Fruit fly (Drosophila melanogaster) whole organism, embryonic: ENCODE results near the gene Jhbp16.

Experiments
- BEAF-32 ChIP-seq: fragments of 200-800 bp; sonication (Bioruptor generic); optimal IDR thresholded peaks from 3 replicates; lab custom pipeline; 2017; ENCODE audit warnings: missing biosample characterization, missing genetic modification characterization, mild to moderate bottlenecking, moderate library complexity, missing genetic modification reagents
- Bgb ChIP-seq: fragments of 200-800 bp; sonication (Bioruptor generic); IDR thresholded peaks from 2 replicates; pipeline ENCODE4 v1.3.6; 2022; ENCODE audit warnings: missing biosample characterization, missing genetic modification characterization; ENCODE audit not compliant: partially characterized antibody
- CG10321 ChIP-seq: fragments of 200-800 bp; sonication (Bioruptor generic); IDR thresholded peaks from 2 replicates; pipeline ENCODE4 v1.3.6; 2022; ENCODE audit warnings: missing biosample characterization, missing genetic modification characterization
- CG12769 ChIP-seq: fragments of 200-800 bp; sonication (Bioruptor generic); optimal IDR thresholded peaks from 2 replicates; lab custom pipeline; 2019; ENCODE audit warnings: missing biosample characterization, mild to moderate bottlenecking, missing genetic modification characterization, moderate library complexity
- CG13424 ChIP-seq: fragments of 200-800 bp; sonication (Bioruptor generic); optimal IDR thresholded peaks from 2 replicates; lab custom pipeline; 2019; ENCODE audit warnings: missing biosample characterization, mild to moderate bottlenecking, missing genetic modification characterization, moderate library complexity
- CG14050 ChIP-seq: fragments of 200-800 bp; sonication (Bioruptor generic); IDR thresholded peaks from 3 replicates; pipeline ENCODE4 v1.3.6; 2022; ENCODE audit warnings: missing biosample characterization, missing genetic modification characterization
- CG14860 ChIP-seq: fragments of 200-800 bp; sonication (Bioruptor generic); IDR thresholded peaks from 3 replicates; pipeline ENCODE4 v1.3.6; 2022; ENCODE audit warnings: missing biosample characterization, missing genetic modification characterization; ENCODE audit not compliant: partially characterized antibody
- CG1647 ChIP-seq: fragments of 200-800 bp; sonication (Bioruptor generic); optimal IDR thresholded peaks from 3 replicates; lab custom pipeline; 2016; ENCODE audit warnings: missing biosample characterization, missing genetic modification characterization
- CG18476 ChIP-seq: fragments of 200-800 bp; sonication (Bioruptor generic); optimal IDR thresholded peaks from 2 replicates; lab custom pipeline; 2016; ENCODE audit warnings: missing biosample characterization, mild to moderate bottlenecking, missing genetic modification characterization
- CG18599 ChIP-seq: fragments of 200-800 bp; sonication (Bioruptor generic); optimal IDR thresholded peaks from 3 replicates; lab custom pipeline; 2017; ENCODE audit warnings: missing biosample characterization, missing genetic modification characterization, mild to moderate bottlenecking, moderate library complexity, missing genetic modification reagents
- CG31224 ChIP-seq: fragments of 200-800 bp; sonication (Bioruptor generic); IDR thresholded peaks from 2 replicates; pipeline ENCODE4 v1.3.6; 2022; ENCODE audit warnings: missing biosample characterization, missing genetic modification characterization
- CG6654 ChIP-seq: fragments of 200-800 bp; sonication (Bioruptor generic); optimal IDR thresholded peaks from 2 replicates; lab custom pipeline; 2017; ENCODE audit warnings: missing biosample characterization, mild to moderate bottlenecking, missing genetic modification characterization
- CG6791 ChIP-seq: fragments of 200-800 bp; sonication (Bioruptor generic); IDR thresholded peaks from 3 replicates; pipeline ENCODE4 v1.3.6; 2022; ENCODE audit warnings: missing biosample characterization, missing genetic modification characterization; ENCODE audit not compliant: partially characterized antibody
- CG7963 ChIP-seq: fragments of 200-800 bp; sonication (Bioruptor generic); IDR thresholded peaks from 3 replicates; pipeline ENCODE4 v1.3.6; 2022; ENCODE audit warnings: missing biosample characterization, missing genetic modification characterization; ENCODE audit not compliant: partially characterized antibody
- CG8089 ChIP-seq: fragments of 200-800 bp; sonication (Bioruptor generic); optimal IDR thresholded peaks from 3 replicates; lab custom pipeline; 2016; ENCODE audit warnings: missing biosample characterization, missing genetic modification characterization
- D19B ChIP-seq: fragments of 200-800 bp; sonication (Bioruptor generic); optimal IDR thresholded peaks from 2 replicates; lab custom pipeline; 2017; ENCODE audit warnings: missing biosample characterization, mild to moderate bottlenecking, missing genetic modification characterization
- Dp ChIP-seq: fragments of 200-800 bp; sonication (Bioruptor generic); optimal IDR thresholded peaks from 2 replicates; lab custom pipeline; 2018; ENCODE audit warnings: missing biosample characterization, mild to moderate bottlenecking, missing genetic modification characterization, moderate library complexity
- E2f2 ChIP-seq: fragments of 200-800 bp; sonication (Bioruptor generic); IDR thresholded peaks from 2 replicates; pipeline ENCODE4 v1.3.6; 2022; ENCODE audit warnings: missing biosample characterization, missing genetic modification characterization
- Fer1 ChIP-seq: fragments of 200-800 bp; sonication (Bioruptor generic); optimal IDR thresholded peaks from 2 replicates; lab custom pipeline; 2017; ENCODE audit warnings: missing biosample characterization, mild to moderate bottlenecking, missing genetic modification characterization
- HLH4C ChIP-seq: fragments of 200-800 bp; sonication (Bioruptor generic); IDR thresholded peaks from 3 replicates; pipeline ENCODE4 v1.3.6; 2022; ENCODE audit warnings: missing biosample characterization, missing genetic modification characterization; ENCODE audit not compliant: partially characterized antibody
- Hand ChIP-seq: fragments of 200-800 bp; sonication (Bioruptor generic); optimal IDR thresholded peaks from 2 replicates; lab custom pipeline; 2017; ENCODE audit warnings: mild to moderate bottlenecking, missing biosample characterization, missing genetic modification reagents, missing genetic modification characterization
- Hr39 ChIP-seq: fragments of >200 bp; optimal IDR thresholded peaks from 2 replicates; lab custom pipeline; 2017
- Hr51 ChIP-seq, 2 experiments: fragments of 200-800 bp; sonication (Bioruptor generic); optimal IDR thresholded peaks; 2 replicates in 1 of 2; 3 replicates in 1 of 2; lab custom pipeline; 2016 to 2018; ENCODE audit warnings: missing biosample characterization in 2 of 2, missing genetic modification characterization in 2 of 2, mild to moderate bottlenecking in 1 of 2, moderate library complexity in 1 of 2
- Max ChIP-seq: fragments of 200-800 bp; sonication (Bioruptor generic); optimal IDR thresholded peaks from 2 replicates; lab custom pipeline; 2016; ENCODE audit warnings: missing biosample characterization, mild to moderate bottlenecking, missing genetic modification characterization
- Med ChIP-seq: fragments of 200-800 bp; sonication (Bioruptor generic); peaks from one replicate; lab custom pipeline; 2016; ENCODE audit warnings: missing biosample characterization, missing genetic modification characterization, mild to moderate bottlenecking, inconsistent platforms, moderate library complexity
- NK7.1 ChIP-seq: fragments of 200-800 bp; sonication (Bioruptor generic); optimal IDR thresholded peaks from 3 replicates; lab custom pipeline; 2016; ENCODE audit warnings: missing biosample characterization, missing genetic modification characterization
- Nf-YA ChIP-seq: fragments of 200-800 bp; sonication (Bioruptor generic); IDR thresholded peaks from 2 replicates; pipeline ENCODE4 v1.3.6; 2022; ENCODE audit warnings: missing biosample characterization, missing genetic modification characterization
- Sox102F ChIP-seq: fragments of 200-800 bp; sonication (Bioruptor generic); optimal IDR thresholded peaks from 2 replicates; lab custom pipeline; 2018; ENCODE audit warnings: missing biosample characterization, mild to moderate bottlenecking, missing genetic modification characterization, moderate library complexity
- abd-A ChIP-seq: fragments of 200-800 bp; sonication (Bioruptor generic); optimal IDR thresholded peaks from 3 replicates; lab custom pipeline; 2019; ENCODE audit warnings: missing biosample characterization, mild to moderate bottlenecking, missing genetic modification characterization, moderate library complexity
- ap ChIP-seq: fragments of 200-800 bp; sonication (Bioruptor generic); IDR thresholded peaks from 2 replicates; pipeline ENCODE4 v1.3.6; 2022; ENCODE audit warnings: missing biosample characterization, missing genetic modification characterization
- ato ChIP-seq: fragments of 200-800 bp; sonication (Bioruptor generic); IDR thresholded peaks from 2 replicates; pipeline ENCODE4 v1.3.6; 2022; ENCODE audit warnings: missing biosample characterization, missing genetic modification characterization; ENCODE audit not compliant: partially characterized antibody
- bbx ChIP-seq: fragments of 200-800 bp; sonication (Bioruptor generic); IDR thresholded peaks from 2 replicates; pipeline ENCODE4 v1.3.6; 2022; ENCODE audit warnings: missing biosample characterization, missing genetic modification characterization; ENCODE audit not compliant: partially characterized antibody
- chm ChIP-seq: fragments of 200-800 bp; sonication (Bioruptor generic); IDR thresholded peaks from 2 replicates; pipeline ENCODE4 v1.3.6; 2022; ENCODE audit warnings: missing biosample characterization, missing genetic modification characterization
- crol ChIP-seq: fragments of 200-800 bp; sonication (Bioruptor generic); IDR thresholded peaks from 2 replicates; pipeline ENCODE4 v1.3.6; 2022; ENCODE audit warnings: missing biosample characterization, missing genetic modification characterization
- esg ChIP-seq: fragments of 200-800 bp; sonication (Bioruptor generic); conservative IDR thresholded peaks from 2 replicates; pipeline ENCODE4 v1.3.6; 2022; ENCODE audit warnings: missing biosample characterization, missing genetic modification characterization
- eve ChIP-seq, 2 experiments: fragments of >200 bp; optimal IDR thresholded peaks; 2 replicates each; lab custom pipeline; 2017; ENCODE audit warnings: missing biosample characterization in 2 of 2, missing genetic modification characterization in 2 of 2
- gce ChIP-seq: fragments of 200-800 bp; sonication (Bioruptor generic); IDR thresholded peaks from 3 replicates; pipeline ENCODE4 v1.3.6; 2022; ENCODE audit warnings: missing biosample characterization, missing genetic modification characterization
- hb ChIP-seq: fragments of 200-800 bp; sonication (Bioruptor generic); IDR thresholded peaks from 3 replicates; pipeline ENCODE4 v1.3.6; 2022; ENCODE audit warnings: missing biosample characterization, missing genetic modification characterization; ENCODE audit not compliant: partially characterized antibody
- hbn ChIP-seq: fragments of 200-800 bp; sonication (Bioruptor generic); IDR thresholded peaks from 2 replicates; pipeline ENCODE4 v1.3.6; 2022; ENCODE audit warnings: missing biosample characterization, missing genetic modification characterization; ENCODE audit not compliant: partially characterized antibody
- klu ChIP-seq: fragments of 200-800 bp; sonication (Bioruptor generic); IDR thresholded peaks from 2 replicates; pipeline ENCODE4 v1.3.6; 2022; ENCODE audit warnings: missing biosample characterization, missing genetic modification characterization
- prd ChIP-seq, 3 experiments: fragments of >200 bp in 2 of 3; fragments of 200-800 bp in 1 of 3; sonication (Bioruptor generic) in 1 of 3; optimal IDR thresholded peaks in 2 of 3; IDR thresholded peaks in 1 of 3; 2 replicates in 2 of 3; 3 replicates in 1 of 3; pipeline versions ENCODE4 v1.3.6 to Lab custom; 2017 to 2022; ENCODE audit warnings: missing biosample characterization in 1 of 3, missing genetic modification characterization in 1 of 3
- row ChIP-seq: fragments of 200-800 bp; sonication (Bioruptor generic); IDR thresholded peaks from 3 replicates; pipeline ENCODE4 v1.3.6; 2022; ENCODE audit warnings: missing biosample characterization, missing genetic modification characterization
- sens ChIP-seq: fragments of 200-800 bp; sonication (Bioruptor generic); peaks from one replicate; lab custom pipeline; 2016; ENCODE audit warnings: missing biosample characterization, missing genetic modification characterization
- sisA ChIP-seq: fragments of 200-800 bp; sonication (Bioruptor generic); IDR thresholded peaks from 2 replicates; pipeline ENCODE4 v1.3.6; 2022; ENCODE audit warnings: missing biosample characterization, missing genetic modification characterization
- stwl ChIP-seq: fragments of 200-800 bp; sonication (Bioruptor generic); optimal IDR thresholded peaks from 3 replicates; lab custom pipeline; 2018; ENCODE audit warnings: missing biosample characterization, mild to moderate bottlenecking, missing genetic modification characterization, moderate library complexity
- vnd ChIP-seq: fragments of 200-800 bp; sonication (Bioruptor generic); IDR thresholded peaks from 3 replicates; pipeline ENCODE4 v1.3.6; 2022; ENCODE audit warnings: missing biosample characterization, missing genetic modification characterization; ENCODE audit not compliant: partially characterized antibody
- zf30C ChIP-seq: fragments of 200-800 bp; sonication (Bioruptor generic); optimal IDR thresholded peaks from 3 replicates; lab custom pipeline; 2018; ENCODE audit warnings: missing biosample characterization, mild to moderate bottlenecking, missing genetic modification characterization

Gene Jhbp16

dm6 chr3R:21658752-21659468, 5.3 kb upstream of the Jhbp16 start:
- no peak for TF ChIP-seq sisA
- no peak for TF ChIP-seq Nf-YA
- no peak for TF ChIP-seq CG13424
- peak; percentile 50; the same call in 2 of the 3 replicates for TF ChIP-seq row
- TF ChIP-seq hbn = no peak
- no peak for TF ChIP-seq CG6654 (GFP tag; lab: Kevin White, UChicago)
- no peak for TF ChIP-seq klu (GFP tag; lab: Robert Waterston, UW)
- TF ChIP-seq ato (GFP tag; lab: Robert Waterston, UW) = peak; percentile 70
- TF ChIP-seq CG1647 (GFP tag; lab: Kevin White, UChicago) = no peak
- no peak for TF ChIP-seq BEAF-32 (GFP tag; lab: Kevin White, UChicago)
- TF ChIP-seq Dp (GFP tag; lab: Kevin White, UChicago) = no peak
- TF ChIP-seq hb (GFP tag; lab: Robert Waterston, UW) = peak; percentile 46; the same call in 1 of the 3 replicates
- no peak for TF ChIP-seq NK7.1 (GFP tag; lab: Kevin White, UChicago)
- TF ChIP-seq sens (GFP tag; lab: Kevin White, UChicago) = peak; percentile 19
- no peak for TF ChIP-seq chm (GFP tag; lab: Robert Waterston, UW)
- no peak for TF ChIP-seq Max (GFP tag; lab: Kevin White, UChicago)
- TF ChIP-seq CG14050 (GFP tag; lab: Robert Waterston, UW) = peak; percentile 14; the same call in 1 of the 3 replicates
- TF ChIP-seq ap (GFP tag; lab: Robert Waterston, UW) = 0 out of 2 replicates have a peak, but pooled peaks have one; percentile 22
- no peak for TF ChIP-seq Hr39 (lab: Kevin White, UChicago)
- peak; percentile 73 for TF ChIP-seq HLH4C
- TF ChIP-seq Hand = no peak
- TF ChIP-seq eve (GFP tag; optimal IDR thresholded peaks at IDR 0.05; lab: Kevin White, UChicago) = peak in 1 of 2 experiments; percentile 76
- TF ChIP-seq Fer1 (GFP tag; lab: Kevin White, UChicago) = no peak
- TF ChIP-seq abd-A = no peak
- TF ChIP-seq CG18476 (GFP tag; lab: Kevin White, UChicago) = no peak
- no peak for TF ChIP-seq prd (optimal IDR thresholded peaks at IDR 0.05; lab: Kevin White, UChicago)
- 0 out of 3 replicates have a peak, but pooled peaks have one; percentile 16 for TF ChIP-seq prd (GFP tag; IDR thresholded peaks at IDR 0.05; lab: Robert Waterston, UW)
- TF ChIP-seq stwl (tag; lab: Kevin White, UChicago) = no peak
- 0 out of 3 replicates have a peak, but pooled peaks have one; percentile 45 for TF ChIP-seq CG6791 (GFP tag; lab: Robert Waterston, UW)
- peak; percentile 73 for TF ChIP-seq Med (GFP tag; lab: Kevin White, UChicago)
- no peak for TF ChIP-seq esg (GFP tag; lab: Robert Waterston, UW)
- TF ChIP-seq CG14860 (GFP tag; lab: Robert Waterston, UW) = peak; percentile 60
- no peak for TF ChIP-seq CG31224 (GFP tag; lab: Robert Waterston, UW)
- TF ChIP-seq CG7963 (GFP tag; lab: Robert Waterston, UW) = peak; percentile 50; the same call in 1 of the 3 replicates
- TF ChIP-seq Sox102F (GFP tag; lab: Kevin White, UChicago) = peak; percentile 15
- peak; percentile 20 for TF ChIP-seq CG12769 (tag; lab: Kevin White, UChicago)
- peak; percentile 68 for TF ChIP-seq D19B
- TF ChIP-seq zf30C (GFP tag; lab: Kevin White, UChicago) = no peak
- TF ChIP-seq bbx (GFP tag; lab: Robert Waterston, UW) = peak; percentile 37; the same call in 1 of the 2 replicates
- TF ChIP-seq Hr51 (GFP tag; optimal IDR thresholded peaks at IDR 0.05; lab: Kevin White, UChicago) = peak in 1 of 2 experiments; percentile 25
- no peak for TF ChIP-seq CG10321 (GFP tag; lab: Robert Waterston, UW)
- TF ChIP-seq gce = no peak
- TF ChIP-seq Bgb (GFP tag; lab: Robert Waterston, UW) = peak; percentile 8; the same call in 1 of the 2 replicates
- no peak for TF ChIP-seq CG18599 (GFP tag; lab: Kevin White, UChicago)
- no peak for TF ChIP-seq crol
- peak; percentile 42; the same call in 1 of the 3 replicates for TF ChIP-seq vnd (GFP tag; lab: Robert Waterston, UW)
- TF ChIP-seq E2f2 (GFP tag; lab: Robert Waterston, UW) = 0 out of 2 replicates have a peak, but pooled peaks have one; percentile 6
- TF ChIP-seq CG8089 (GFP tag; lab: Kevin White, UChicago) = no peak
